Worm (Caenorhabditis elegans) whole organism, L4 larva: Measurements from ENCODE around the gene cyp-14A2.

Experiments used
- F10B5.3 ChIP-seq: sonication (generic microtip); optimal IDR thresholded peaks from 2 replicates; lab custom pipeline; 2016; ENCODE audit warnings: mild to moderate bottlenecking, missing genetic modification characterization, missing compliant biosample characterization
- F37D6.2 ChIP-seq: sonication (generic microtip); optimal IDR thresholded peaks from 2 replicates; lab custom pipeline; 2016; ENCODE audit warnings: mild to moderate bottlenecking, missing genetic modification characterization, missing compliant biosample characterization
- Y105C5A.15 ChIP-seq: fragments of 200-800 bp; sonication (Bioruptor generic); IDR thresholded peaks from 2 replicates; pipeline ENCODE4 v1.3.6; 2022; ENCODE audit warnings: missing genetic modification characterization, missing compliant biosample characterization
- Y48G9A.11 ChIP-seq: fragments of 200-800 bp; sonication (Bioruptor generic); IDR thresholded peaks from 2 replicates; pipeline ENCODE4 v1.3.6; 2022; ENCODE audit warnings: missing genetic modification reagents, missing genetic modification characterization, missing compliant biosample characterization
- Y5F2A.4 ChIP-seq: fragments of 200-800 bp; sonication (Bioruptor generic); optimal IDR thresholded peaks from 2 replicates; lab custom pipeline; 2018; ENCODE audit warnings: mild to moderate bottlenecking, missing genetic modification characterization, missing compliant biosample characterization
- Y75B8A.6 ChIP-seq: fragments of 200-800 bp; sonication (Bioruptor generic); IDR thresholded peaks from 2 replicates; pipeline ENCODE4 v1.3.6; 2022; ENCODE audit warnings: missing genetic modification reagents, missing genetic modification characterization, missing compliant biosample characterization
- ZK337.2 ChIP-seq: fragments of 200-800 bp; sonication (Bioruptor generic); IDR thresholded peaks from 2 replicates; pipeline ENCODE4 v1.3.6; 2022; ENCODE audit warnings: missing genetic modification reagents, missing genetic modification characterization, missing compliant biosample characterization
- aha-1 ChIP-seq: fragments of 150-350 bp; peaks from one replicate; lab custom pipeline; 2014; ENCODE audit warnings: missing biosample characterization, missing genetic modification characterization
- aly-2 ChIP-seq: sonication (generic microtip); optimal IDR thresholded peaks from 2 replicates; lab custom pipeline; 2018; ENCODE audit warnings: missing biosample characterization, missing genetic modification characterization
- ama-1 ChIP-seq: fragments of 150-350 bp; optimal IDR thresholded peaks from 2 replicates; lab custom pipeline; 2014; ENCODE audit warnings: inconsistent platforms, mixed read lengths
- arid-1 ChIP-seq: fragments of 200-800 bp; sonication (Bioruptor generic); conservative IDR thresholded peaks from 2 replicates; pipeline ENCODE4 v1.3.6; 2022; ENCODE audit warnings: missing genetic modification reagents, missing genetic modification characterization, missing compliant biosample characterization
- attf-4 ChIP-seq: sonication (generic microtip); optimal IDR thresholded peaks from 3 replicates; lab custom pipeline; 2017; ENCODE audit warnings: missing biosample characterization, missing genetic modification characterization
- ceh-32 ChIP-seq: sonication (generic microtip); optimal IDR thresholded peaks from 2 replicates; lab custom pipeline; 2016; ENCODE audit warnings: mild to moderate bottlenecking, missing genetic modification characterization, missing compliant biosample characterization; ENCODE audit not compliant: poor library complexity
- ceh-44 ChIP-seq: fragments of 200-800 bp; sonication (Bioruptor generic); IDR thresholded peaks from 2 replicates; pipeline ENCODE4 v1.3.6; 2022; ENCODE audit warnings: missing genetic modification reagents, missing genetic modification characterization, missing compliant biosample characterization
- ceh-62 ChIP-seq: sonication (generic microtip); optimal IDR thresholded peaks from 2 replicates; lab custom pipeline; 2017; ENCODE audit warnings: missing biosample characterization, missing genetic modification characterization
- ceh-82 ChIP-seq: sonication (generic microtip); optimal IDR thresholded peaks from 2 replicates; lab custom pipeline; 2017; ENCODE audit warnings: missing biosample characterization, missing genetic modification characterization
- ctbp-1 ChIP-seq: fragments of 200-800 bp; sonication (Bioruptor generic); IDR thresholded peaks from 2 replicates; pipeline ENCODE4 v1.3.6; 2022; ENCODE audit warnings: missing genetic modification reagents, missing genetic modification characterization, missing compliant biosample characterization
- daf-16 ChIP-seq, 3 experiments: sonication (generic microtip); optimal IDR thresholded peaks; 2 replicates each; lab custom pipeline; 2016 to 2017; ENCODE audit warnings: missing genetic modification characterization in 3 of 3, missing genetic modification reagents in 3 of 3, mild to moderate bottlenecking in 2 of 3, missing compliant biosample characterization in 2 of 3, missing biosample characterization in 1 of 3, moderate library complexity in 1 of 3
- dmd-6 ChIP-seq: fragments of 200-800 bp; sonication (Bioruptor generic); IDR thresholded peaks from 2 replicates; pipeline ENCODE4 v1.3.6; 2022; ENCODE audit warnings: missing genetic modification reagents, missing genetic modification characterization, missing compliant biosample characterization
- dmd-9 ChIP-seq: fragments of 200-800 bp; sonication (Bioruptor generic); IDR thresholded peaks from 2 replicates; pipeline ENCODE4 v1.3.6; 2022; ENCODE audit warnings: missing genetic modification reagents, missing genetic modification characterization, missing compliant biosample characterization
- duxl-1 ChIP-seq: sonication (generic microtip); optimal IDR thresholded peaks from 2 replicates; lab custom pipeline; 2016; ENCODE audit warnings: mild to moderate bottlenecking, missing genetic modification characterization, moderate library complexity, missing compliant biosample characterization; ENCODE audit not compliant: poor library complexity
- egl-43 ChIP-seq: fragments of 200-800 bp; sonication (Bioruptor generic); IDR thresholded peaks from 2 replicates; pipeline ENCODE4 v1.3.6; 2022; ENCODE audit warnings: missing genetic modification reagents, missing genetic modification characterization, missing compliant biosample characterization
- fkh-10 ChIP-seq: fragments of 150-350 bp; optimal IDR thresholded peaks from 2 replicates; lab custom pipeline; 2014; ENCODE audit warnings: missing biosample characterization, missing genetic modification reagents, missing genetic modification characterization
- hif-1 ChIP-seq, 2 experiments: sonication (generic microtip); optimal IDR thresholded peaks; 2 replicates each; lab custom pipeline; 2016 to 2017; ENCODE audit warnings: missing compliant biosample characterization in 2 of 2, missing genetic modification characterization in 2 of 2, missing genetic modification reagents in 2 of 2, missing genotype in 2 of 2, mild to moderate bottlenecking in 1 of 2
- hmg-1.1 ChIP-seq: fragments of 200-800 bp; sonication (Bioruptor generic); IDR thresholded peaks from 2 replicates; pipeline ENCODE4 v1.3.6; 2022; ENCODE audit warnings: missing genetic modification reagents, missing genetic modification characterization, missing compliant biosample characterization
- lim-7 ChIP-seq: fragments of 200-800 bp; sonication (Bioruptor generic); IDR thresholded peaks from 2 replicates; pipeline ENCODE4 v1.3.6; 2022; ENCODE audit warnings: missing genetic modification characterization, missing compliant biosample characterization
- lin-1 ChIP-seq: fragments of 200-800 bp; sonication (Bioruptor generic); IDR thresholded peaks from 2 replicates; pipeline ENCODE4 v1.3.6; 2022; ENCODE audit warnings: missing genetic modification reagents, missing genetic modification characterization, missing compliant biosample characterization
- lin-13 ChIP-seq: fragments of 150-350 bp; optimal IDR thresholded peaks from 2 replicates; lab custom pipeline; 2014; ENCODE audit warnings: missing biosample characterization, missing genetic modification reagents, missing genetic modification characterization
- lin-29 ChIP-seq: fragments of 200-800 bp; sonication (Bioruptor generic); IDR thresholded peaks from 2 replicates; pipeline ENCODE4 v1.3.6; 2022; ENCODE audit warnings: missing genetic modification reagents, missing genetic modification characterization, missing compliant biosample characterization
- lin-39 ChIP-seq: fragments of 150-350 bp; optimal IDR thresholded peaks from 2 replicates; lab custom pipeline; 2014; ENCODE audit warnings: missing biosample characterization, missing genetic modification reagents, missing genetic modification characterization
- lir-3 ChIP-seq: sonication (generic microtip); optimal IDR thresholded peaks from 2 replicates; lab custom pipeline; 2016; ENCODE audit warnings: mild to moderate bottlenecking, missing genetic modification characterization, missing compliant biosample characterization
- madf-5 ChIP-seq, 2 experiments: fragments of 200-800 bp; sonication (Bioruptor generic); IDR thresholded peaks; 2 replicates each; pipeline ENCODE4 v1.3.6; 2022; ENCODE audit warnings: missing compliant biosample characterization in 2 of 2, missing genetic modification characterization in 2 of 2
- madf-9 ChIP-seq: fragments of 200-800 bp; sonication (Bioruptor generic); conservative IDR thresholded peaks from 2 replicates; pipeline ENCODE4 v1.3.6; 2022; ENCODE audit warnings: missing genetic modification reagents, missing genetic modification characterization, missing compliant biosample characterization
- mdt-29 ChIP-seq: fragments of 200-800 bp; sonication (Bioruptor generic); IDR thresholded peaks from 2 replicates; pipeline ENCODE4 v1.3.6; 2022; ENCODE audit warnings: missing genetic modification reagents, missing genetic modification characterization, missing compliant biosample characterization
- mes-2 ChIP-seq: sonication (generic microtip); optimal IDR thresholded peaks from 2 replicates; lab custom pipeline; 2016; ENCODE audit warnings: missing genotype, mild to moderate bottlenecking, missing genetic modification characterization, missing compliant biosample characterization; ENCODE audit not compliant: poor library complexity, severe bottlenecking
- nhr-11 ChIP-seq: fragments of 150-350 bp; optimal IDR thresholded peaks from 2 replicates; lab custom pipeline; 2014; ENCODE audit warnings: missing biosample characterization, missing genetic modification characterization
- nhr-111 ChIP-seq: fragments of 200-800 bp; sonication (Bioruptor generic); optimal IDR thresholded peaks from 2 replicates; lab custom pipeline; 2018; ENCODE audit warnings: mild to moderate bottlenecking, missing genetic modification characterization, missing compliant biosample characterization
- nhr-237 ChIP-seq: sonication (generic microtip); optimal IDR thresholded peaks from 2 replicates; lab custom pipeline; 2017; ENCODE audit warnings: missing biosample characterization, missing genetic modification characterization
- nhr-41 ChIP-seq: fragments of 200-800 bp; sonication (Bioruptor generic); IDR thresholded peaks from 2 replicates; pipeline ENCODE4 v1.3.6; 2022; ENCODE audit warnings: missing genetic modification reagents, missing genetic modification characterization, missing compliant biosample characterization
- nhr-48 ChIP-seq: sonication (generic microtip); optimal IDR thresholded peaks from 2 replicates; lab custom pipeline; 2016; ENCODE audit warnings: mild to moderate bottlenecking, missing genetic modification characterization, missing compliant biosample characterization
- php-3 ChIP-seq: fragments of 200-800 bp; sonication (Bioruptor generic); IDR thresholded peaks from 2 replicates; pipeline ENCODE4 v1.3.6; 2022; ENCODE audit warnings: missing genetic modification reagents, missing genetic modification characterization, missing compliant biosample characterization
- saeg-2 ChIP-seq: fragments of 200-800 bp; sonication (Bioruptor generic); IDR thresholded peaks from 2 replicates; pipeline ENCODE4 v1.3.6; 2022; ENCODE audit warnings: missing genetic modification reagents, missing genetic modification characterization, missing compliant biosample characterization
- snpc-1.2 ChIP-seq: fragments of 200-800 bp; sonication (Bioruptor generic); IDR thresholded peaks from 2 replicates; pipeline ENCODE4 v1.3.6; 2022; ENCODE audit warnings: missing genetic modification reagents, missing genetic modification characterization, missing compliant biosample characterization
- snpc-4 ChIP-seq: fragments of 150-350 bp; optimal IDR thresholded peaks from 2 replicates; lab custom pipeline; 2014; ENCODE audit warnings: missing biosample characterization, missing genetic modification characterization
- spr-1 ChIP-seq: sonication (generic microtip); optimal IDR thresholded peaks from 2 replicates; lab custom pipeline; 2016; ENCODE audit warnings: mild to moderate bottlenecking, missing genetic modification characterization, missing compliant biosample characterization
- spr-3 ChIP-seq: fragments of 200-800 bp; sonication (Bioruptor generic); optimal IDR thresholded peaks from 2 replicates; lab custom pipeline; 2018; ENCODE audit warnings: mild to moderate bottlenecking, missing genetic modification characterization, missing compliant biosample characterization
- tra-1 ChIP-seq: fragments of 200-800 bp; sonication (Bioruptor generic); IDR thresholded peaks from 2 replicates; pipeline ENCODE4 v1.3.6; 2022; ENCODE audit warnings: missing genetic modification reagents, missing genetic modification characterization, missing compliant biosample characterization
- vab-7 ChIP-seq: fragments of 200-800 bp; sonication (Bioruptor generic); IDR thresholded peaks from 2 replicates; pipeline ENCODE4 v1.3.6; 2022; ENCODE audit warnings: missing genetic modification reagents, missing genetic modification characterization, missing compliant biosample characterization
- zfp-3 ChIP-seq: fragments of 200-800 bp; sonication (Bioruptor generic); conservative IDR thresholded peaks from 2 replicates; pipeline ENCODE4 v1.3.6; 2022; ENCODE audit warnings: missing genetic modification reagents, missing genetic modification characterization, missing compliant biosample characterization
- ztf-7 ChIP-seq: fragments of 150-350 bp; optimal IDR thresholded peaks from 2 replicates; lab custom pipeline; 2014; ENCODE audit warnings: missing biosample characterization, missing genetic modification characterization

The cyp-14A2 gene

ce11 chrX:13306869-13307446 lies 37.5 kb upstream of the cyp-14A2 start (continued):
- TF ChIP-seq aha-1 (tag; lab: Kevin White, UChicago) (peak; percentile 80), ceh-62 (tag; lab: Kevin White, UChicago) (no peak), nhr-11 (peak; percentile 60), snpc-4 (tag; lab: Kevin White, UChicago) (no peak), F37D6.2 (peak; percentile 78), ceh-82 (tag; lab: Kevin White, UChicago) (no peak), nhr-41 (GFP tag; lab: Robert Waterston, UW) (peak; percentile 90), tra-1 (peak; percentile 96), dmd-9 (peak; percentile 72; the same call in 1 of the 2 replicates), spr-1 (tag; lab: Kevin White, UChicago) (peak; percentile 79), ztf-7 (peak; percentile 88), Y48G9A.11 (GFP tag; lab: Robert Waterston, UW) (peak; percentile 73), ctbp-1 (peak; percentile 93), madf-9 (GFP tag; lab: Robert Waterston, UW) (peak; percentile 92), lin-29 (GFP tag; lab: Robert Waterston, UW) (peak; percentile 83), ceh-32 (tag; lab: Kevin White, UChicago) (peak; percentile 79), lin-1 (peak; percentile 89), F10B5.3 (tag; lab: Kevin White, UChicago) (peak; percentile 82), mdt-29 (GFP tag; lab: Robert Waterston, UW) (peak; percentile 90), ZK337.2 (GFP tag; lab: Robert Waterston, UW) (peak; percentile 87), ceh-44 (GFP tag; lab: Robert Waterston, UW) (peak; percentile 87), hmg-1.1 (peak; percentile 98), attf-4 (tag; lab: Kevin White, UChicago) (no peak), spr-3 (peak; percentile 83), saeg-2 (GFP tag; lab: Robert Waterston, UW) (peak; percentile 72), aly-2 (no peak), lin-39 (tag; lab: Kevin White, UChicago) (no peak), lir-3 (peak; percentile 89), daf-16 (GFP tag; optimal IDR thresholded peaks at IDR 0.05; lab: Kevin White, UChicago) (peak; percentile 87 to 97), daf-16 (tag; optimal IDR thresholded peaks at IDR 0.05; lab: Kevin White, UChicago) (peak; percentile 89), fkh-10 (GFP tag; lab: Kevin White, UChicago) (peak; percentile 31), php-3 (peak; percentile 87), madf-5 (GFP tag; IDR thresholded peaks at IDR 0.05; lab: Robert Waterston, UW) (peak; percentile 87 to 97), vab-7 (peak; percentile 98), ama-1 (lab: Kevin White, UChicago) (no peak), arid-1 (GFP tag; lab: Robert Waterston, UW) (peak; percentile 91), zfp-3 (GFP tag; lab: Robert Waterston, UW) (peak; percentile 85), egl-43 (no peak), snpc-1.2 (GFP tag; lab: Robert Waterston, UW) (peak; percentile 92), Y105C5A.15 (GFP tag; lab: Robert Waterston, UW) (peak; percentile 88; the same call in 1 of the 2 replicates), Y5F2A.4 (GFP tag; lab: Kevin White, UChicago) (peak; percentile 81), lin-13 (GFP tag; lab: Kevin White, UChicago) (peak; percentile 56), duxl-1 (tag; lab: Kevin White, UChicago) (no peak), nhr-48 (tag; lab: Kevin White, UChicago) (peak; percentile 78), hif-1 (tag; optimal IDR thresholded peaks at IDR 0.05; lab: Kevin White, UChicago) (no peak), lim-7 (GFP tag; lab: Robert Waterston, UW) (peak; percentile 98), Y75B8A.6 (GFP tag; lab: Robert Waterston, UW) (peak; percentile 96), dmd-6 (GFP tag; lab: Robert Waterston, UW) (peak; percentile 76), nhr-237 (tag; lab: Kevin White, UChicago) (no peak), mes-2 (tag; lab: Kevin White, UChicago) (no peak), nhr-111 (GFP tag; lab: Kevin White, UChicago) (peak; percentile 85)
